Worm (Caenorhabditis elegans) whole organism, midembryonic: ENCODE data around the gene AH6.3.

Experiments
- T22C8.4 ChIP-seq: fragments of 200-800 bp; sonication (Bioruptor generic); IDR thresholded peaks from 2 replicates; pipeline ENCODE4 v1.3.6; 2022; ENCODE audit warnings: missing genetic modification characterization, missing compliant biosample characterization
- cog-1 ChIP-seq: sonication (generic microtip); optimal IDR thresholded peaks from 2 replicates; lab custom pipeline; 2016; ENCODE audit warnings: missing genetic modification characterization, missing compliant biosample characterization
- flt-1 ChIP-seq: fragments of 200-800 bp; sonication (Bioruptor generic); IDR thresholded peaks from 2 replicates; pipeline ENCODE4 v1.3.6; 2022; ENCODE audit warnings: missing genetic modification characterization, missing compliant biosample characterization
- klf-2 ChIP-seq: fragments of 200-800 bp; sonication (Bioruptor generic); conservative IDR thresholded peaks from 2 replicates; pipeline ENCODE4 v1.3.6; 2022; ENCODE audit warnings: missing genetic modification reagents, missing genetic modification characterization, missing compliant biosample characterization
- med-1 ChIP-seq: sonication (generic microtip); optimal IDR thresholded peaks from 2 replicates; lab custom pipeline; 2017; ENCODE audit warnings: missing genetic modification characterization, mild to moderate bottlenecking, missing compliant biosample characterization, antibody characterized with exemption, missing genetic modification reagents; ENCODE audit not compliant: insufficient read depth
- ref-1 ChIP-seq: fragments of 200-800 bp; sonication (Bioruptor generic); conservative IDR thresholded peaks from 2 replicates; pipeline ENCODE4 v1.3.6; 2022; ENCODE audit warnings: missing genetic modification reagents, missing genetic modification characterization, missing compliant biosample characterization
- tab-1 ChIP-seq: fragments of 200-800 bp; sonication (Bioruptor generic); IDR thresholded peaks from 2 replicates; pipeline ENCODE4 v1.3.6; 2022; ENCODE audit warnings: missing genetic modification characterization, missing compliant biosample characterization
- ztf-23 ChIP-seq: fragments of 200-800 bp; sonication (Bioruptor generic); IDR thresholded peaks from 2 replicates; pipeline ENCODE4 v1.3.6; 2022; ENCODE audit warnings: missing genetic modification reagents, missing genetic modification characterization, missing compliant biosample characterization
- ztf-29 ChIP-seq: fragments of 200-800 bp; sonication (Bioruptor generic); IDR thresholded peaks from 2 replicates; pipeline ENCODE4 v1.3.6; 2022; ENCODE audit warnings: missing genetic modification reagents, missing genetic modification characterization, missing compliant biosample characterization

Gene AH6.3

DNA sequence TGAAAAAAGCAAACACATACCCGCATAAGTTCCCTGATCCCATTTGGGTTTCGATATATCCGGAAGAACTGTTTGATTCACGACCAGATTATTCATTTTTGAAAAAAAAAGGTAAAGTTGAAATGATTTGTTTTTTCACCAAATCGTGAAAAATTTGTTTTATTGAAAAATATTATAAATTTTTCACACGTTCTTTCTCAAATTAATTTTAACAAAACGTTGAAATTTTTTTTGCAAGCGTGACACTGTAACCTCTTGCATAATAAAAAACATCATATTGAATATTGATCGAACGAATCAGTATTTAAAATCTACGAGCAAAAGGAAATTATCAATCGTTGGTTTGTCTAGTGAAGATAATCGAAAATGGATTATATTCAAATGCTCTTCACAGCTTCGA lies at the start of gene AH6.3, which contains the start of gene sfxn-1.1:
TSS of gene AH6.3 (plus strand) at position 275 of the 400 bp plus-strand sequence.
TSS of gene sfxn-1.1 (minus strand) at position 101 of the 400 bp plus-strand sequence.
- no peak for TF ChIP-seq tab-1 (GFP tag; lab: Robert Waterston, UW)

DNA sequence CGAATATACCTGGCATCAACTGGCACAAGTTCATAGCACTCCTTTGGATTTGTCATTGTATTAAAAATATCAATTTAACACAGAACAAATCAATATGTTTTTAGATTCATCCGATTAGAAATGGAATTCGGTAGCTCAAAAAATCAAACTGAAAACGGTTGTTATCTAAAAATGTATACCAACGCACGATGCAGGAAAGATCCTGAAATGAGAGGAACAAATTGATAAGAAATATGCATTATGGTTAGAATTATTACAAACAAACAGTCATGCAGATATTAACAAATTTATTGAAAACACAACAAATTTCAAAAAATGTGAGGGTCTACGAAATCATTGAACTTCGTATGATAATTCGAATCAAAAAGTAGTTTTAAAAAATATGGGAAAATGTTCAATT lies 48.8 kb upstream of the AH6.3 start, which contains the start of gene T19H5.6:
TSS of gene T19H5.6 (minus strand) at position 195 of the 400 bp plus-strand sequence.
- TF ChIP-seq T22C8.4 (GFP tag; lab: Robert Waterston, UW) (no peak), cog-1 (tag; lab: Kevin White, UChicago) (no peak), ref-1 (GFP tag; lab: Robert Waterston, UW) (no peak), tab-1 (GFP tag; lab: Robert Waterston, UW) (no peak), ztf-29 (GFP tag; lab: Robert Waterston, UW) (no peak), ztf-23 (GFP tag; lab: Robert Waterston, UW) (no peak), med-1 (no peak), klf-2 (GFP tag; lab: Robert Waterston, UW) (no peak), flt-1 (GFP tag; lab: Robert Waterston, UW) (no peak)

DNA sequence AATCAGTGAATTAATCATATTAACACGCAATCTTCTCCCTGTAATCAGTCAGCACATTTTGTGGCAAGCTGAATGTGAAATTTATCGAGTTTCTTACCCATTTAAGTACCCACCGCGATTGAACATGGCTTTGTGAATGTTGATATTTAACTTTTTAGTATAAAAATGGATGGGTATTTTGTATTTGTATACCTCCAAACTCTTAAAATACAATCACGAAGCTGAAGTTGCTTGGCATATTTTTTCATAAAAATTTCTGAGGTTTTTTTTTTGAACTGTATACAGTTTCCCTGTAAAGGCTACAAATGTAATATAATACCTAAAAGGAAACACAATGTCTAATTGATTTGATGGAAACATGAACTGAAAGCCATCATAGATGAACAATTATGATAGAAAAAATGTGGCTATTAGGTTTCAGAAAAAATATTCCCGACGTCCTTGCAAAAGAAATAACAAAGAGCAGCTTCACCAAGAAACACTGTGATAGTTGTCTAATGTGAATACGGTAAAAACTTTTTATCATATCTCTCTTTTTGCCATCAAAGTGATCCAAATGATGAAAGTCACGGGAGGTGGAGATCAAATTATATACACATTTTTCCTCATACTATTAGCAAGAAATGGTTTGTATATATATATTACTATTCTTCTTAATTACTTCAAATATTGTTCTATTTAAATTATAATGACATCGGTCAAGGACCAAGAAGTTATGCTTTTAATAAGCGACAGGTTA lies 44.3 kb upstream of the AH6.3 start, which contains the start of the genes chil-25 and chil-26:
TSS of gene chil-25 (minus strand) at position 101 of the 739 bp plus-strand sequence.
TSS of gene chil-26 (plus strand) at position 689 of the 739 bp plus-strand sequence.
- TF ChIP-seq ztf-29 (GFP tag; lab: Robert Waterston, UW) (no peak), ztf-23 (GFP tag; lab: Robert Waterston, UW) (no peak), cog-1 (tag; lab: Kevin White, UChicago) (no peak), flt-1 (GFP tag; lab: Robert Waterston, UW) (no peak), ref-1 (GFP tag; lab: Robert Waterston, UW) (no peak), klf-2 (GFP tag; lab: Robert Waterston, UW) (no peak), med-1 (no peak), tab-1 (GFP tag; lab: Robert Waterston, UW) (no peak), T22C8.4 (GFP tag; lab: Robert Waterston, UW) (no peak)

DNA sequence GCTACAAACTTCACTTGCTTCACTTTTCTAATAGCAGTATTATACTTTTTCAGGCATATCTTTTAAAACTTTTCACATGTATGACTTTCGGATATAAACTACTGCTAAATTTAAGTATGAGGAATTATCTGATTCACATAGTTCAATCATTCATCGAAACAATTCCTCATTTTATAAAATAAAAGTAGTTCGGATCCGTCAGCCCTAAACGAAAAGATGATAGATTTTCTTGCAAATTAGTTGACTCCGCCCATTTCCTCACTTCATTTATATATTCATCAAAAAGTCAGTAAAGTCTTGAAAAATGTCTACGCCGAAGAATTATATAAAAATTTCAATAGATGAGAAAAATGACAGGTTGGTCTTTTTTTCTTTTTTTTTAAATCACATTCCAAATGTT lies 41.3 kb upstream of the AH6.3 start, which contains the start of gene chil-27:
TSS of gene chil-27 (plus strand) at position 301 of the 400 bp plus-strand sequence.
- TF ChIP-seq flt-1 (GFP tag; lab: Robert Waterston, UW) (no peak), ztf-23 (GFP tag; lab: Robert Waterston, UW) (no peak), ref-1 (GFP tag; lab: Robert Waterston, UW) (no peak), klf-2 (GFP tag; lab: Robert Waterston, UW) (no peak), med-1 (no peak), tab-1 (GFP tag; lab: Robert Waterston, UW) (no peak), T22C8.4 (GFP tag; lab: Robert Waterston, UW) (no peak), ztf-29 (GFP tag; lab: Robert Waterston, UW) (no peak), cog-1 (tag; lab: Kevin White, UChicago) (no peak)

DNA sequence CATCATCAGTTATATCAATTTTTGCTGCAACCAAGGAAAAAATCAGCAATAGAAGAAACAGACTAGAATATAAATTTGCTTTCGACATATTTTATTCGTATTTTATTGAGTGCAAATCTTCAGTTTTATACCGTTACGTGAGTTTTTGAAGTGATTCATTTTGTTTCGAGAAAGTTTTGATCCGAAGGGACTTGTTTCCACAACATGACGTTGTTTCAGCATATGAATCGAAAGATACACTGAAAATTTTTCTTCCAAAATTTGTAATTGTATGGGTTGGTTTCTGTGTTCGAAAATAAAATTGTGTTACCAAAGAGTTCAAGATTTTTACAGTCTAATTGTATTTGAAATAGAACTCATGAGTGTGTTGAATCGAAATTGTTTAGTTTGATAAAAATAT lies 38.8 kb upstream of the AH6.3 start, which contains the start of gene T19H5.7:
TSS of gene T19H5.7 (minus strand) at position 101 of the 400 bp plus-strand sequence.
- TF ChIP-seq klf-2 (GFP tag; lab: Robert Waterston, UW) (no peak), T22C8.4 (GFP tag; lab: Robert Waterston, UW) (no peak), ztf-29 (GFP tag; lab: Robert Waterston, UW) (no peak)

DNA sequence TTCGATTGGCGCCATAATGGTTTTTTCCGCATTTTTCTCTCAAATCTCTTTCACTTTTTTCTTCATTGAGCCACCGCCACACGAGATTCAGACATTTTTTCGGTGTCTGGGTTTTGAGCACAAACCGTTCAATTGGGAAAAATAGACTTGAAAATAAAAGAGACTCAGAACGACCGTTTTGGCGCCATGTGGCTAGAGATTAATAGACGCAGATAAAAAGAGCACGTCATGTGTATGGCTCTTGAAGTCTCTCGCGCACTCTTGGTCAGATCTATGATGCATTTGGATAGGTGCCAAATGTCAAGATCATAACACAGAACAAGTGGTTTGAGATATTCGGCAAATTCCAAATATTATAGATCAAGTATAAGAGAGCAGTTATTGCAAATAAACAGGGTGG lies 37.4 kb upstream of the AH6.3 start:
- no peak for TF ChIP-seq flt-1 (GFP tag; lab: Robert Waterston, UW)
- no peak for TF ChIP-seq med-1
- no peak for TF ChIP-seq ztf-23 (GFP tag; lab: Robert Waterston, UW)
- TF ChIP-seq klf-2 (GFP tag; lab: Robert Waterston, UW), result no peak
- TF ChIP-seq tab-1 (GFP tag; lab: Robert Waterston, UW), result no peak
- no peak for TF ChIP-seq ztf-29 (GFP tag; lab: Robert Waterston, UW)
- no peak for TF ChIP-seq ref-1 (GFP tag; lab: Robert Waterston, UW)

DNA sequence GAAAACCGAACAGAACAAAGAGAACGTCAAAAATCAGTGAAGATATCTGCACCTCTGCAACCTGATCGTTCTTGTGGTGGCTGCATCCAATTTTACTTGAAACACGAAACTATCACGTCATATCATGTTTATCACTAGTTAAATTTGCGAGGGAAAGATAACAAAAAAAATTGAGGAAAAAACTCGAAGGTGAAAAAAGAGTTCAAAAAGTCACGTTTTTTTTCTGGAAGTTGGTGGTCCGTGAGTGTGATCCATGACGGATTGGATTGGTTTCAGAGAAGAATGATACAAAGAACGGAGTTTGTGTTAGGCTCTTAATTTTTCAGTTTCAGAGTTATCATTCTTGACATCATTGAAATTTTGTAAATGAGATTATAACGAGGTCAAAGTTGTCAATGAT lies 36.3 kb upstream of the AH6.3 start:
- no peak for TF ChIP-seq ref-1 (GFP tag; lab: Robert Waterston, UW)
- TF ChIP-seq cog-1 (tag; lab: Kevin White, UChicago), result no peak
- no peak for TF ChIP-seq ztf-29 (GFP tag; lab: Robert Waterston, UW)
- no peak for TF ChIP-seq med-1
- TF ChIP-seq ztf-23 (GFP tag; lab: Robert Waterston, UW), result no peak
- TF ChIP-seq klf-2 (GFP tag; lab: Robert Waterston, UW), result no peak
- no peak for TF ChIP-seq T22C8.4 (GFP tag; lab: Robert Waterston, UW)
- TF ChIP-seq tab-1 (GFP tag; lab: Robert Waterston, UW), result no peak
- TF ChIP-seq flt-1 (GFP tag; lab: Robert Waterston, UW), result no peak

DNA sequence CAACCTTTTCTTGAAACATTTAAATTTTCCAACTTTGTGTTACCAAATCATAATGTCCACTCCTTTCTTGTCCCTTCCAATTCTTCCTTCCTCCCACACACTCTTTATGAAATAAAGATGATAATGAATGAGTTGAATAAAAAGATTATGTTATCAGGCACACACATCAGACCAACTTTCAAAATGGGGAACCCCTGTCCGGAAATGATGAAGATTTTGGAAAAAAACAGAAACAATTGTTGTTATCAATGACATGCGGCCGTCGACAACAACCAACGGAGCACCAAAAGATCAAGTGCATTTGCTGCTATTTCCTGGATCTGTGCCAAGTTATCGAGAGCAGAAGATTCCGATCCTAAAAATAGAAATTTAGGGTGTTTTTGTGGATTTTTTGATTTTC lies 35.5 kb upstream of the AH6.3 start:
- TF ChIP-seq ztf-29 (GFP tag; lab: Robert Waterston, UW) (no peak), tab-1 (GFP tag; lab: Robert Waterston, UW) (no peak), ztf-23 (GFP tag; lab: Robert Waterston, UW) (no peak), flt-1 (GFP tag; lab: Robert Waterston, UW) (no peak), med-1 (no peak), T22C8.4 (GFP tag; lab: Robert Waterston, UW) (no peak), klf-2 (GFP tag; lab: Robert Waterston, UW) (no peak), ref-1 (GFP tag; lab: Robert Waterston, UW) (no peak), cog-1 (tag; lab: Kevin White, UChicago) (no peak)

DNA sequence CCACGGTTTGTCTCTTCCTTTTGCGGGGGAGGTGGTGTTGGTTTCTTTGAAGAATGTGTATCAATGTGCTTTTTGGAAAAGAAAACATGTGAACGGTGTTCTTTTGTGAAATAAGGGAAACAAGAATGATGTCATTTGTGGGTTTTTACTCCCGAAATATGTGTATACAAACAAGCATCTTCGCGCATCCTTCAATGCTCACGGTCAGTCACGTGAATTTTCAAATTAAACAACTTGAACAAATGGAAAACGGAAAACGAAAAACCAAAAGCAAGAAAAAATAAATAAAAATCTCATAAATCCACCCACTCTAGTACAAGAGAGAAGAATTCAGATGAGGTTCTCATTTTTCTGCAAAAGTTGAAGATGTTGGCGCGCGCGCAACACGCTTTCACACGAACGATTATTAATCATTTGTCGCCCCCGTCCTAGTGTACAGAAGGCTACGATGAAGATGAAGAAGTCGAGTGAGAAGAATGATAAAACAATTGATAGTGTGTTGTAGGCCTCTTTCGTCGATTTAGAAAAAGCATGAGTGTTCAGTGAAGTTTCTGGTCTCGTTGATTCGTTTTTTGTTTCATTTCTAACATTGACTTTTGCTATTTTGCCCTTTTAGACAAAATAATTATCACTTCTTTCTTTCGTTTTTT lies 33.6 kb upstream of the AH6.3 start:
- TF ChIP-seq med-1 (no peak), klf-2 (GFP tag; lab: Robert Waterston, UW) (no peak), tab-1 (GFP tag; lab: Robert Waterston, UW) (no peak), ztf-23 (GFP tag; lab: Robert Waterston, UW) (no peak), flt-1 (GFP tag; lab: Robert Waterston, UW) (no peak), T22C8.4 (GFP tag; lab: Robert Waterston, UW) (no peak), cog-1 (tag; lab: Kevin White, UChicago) (no peak), ref-1 (GFP tag; lab: Robert Waterston, UW) (no peak), ztf-29 (GFP tag; lab: Robert Waterston, UW) (no peak)
